Worm (Caenorhabditis elegans) whole organism, L4/young adult: Measurements from ENCODE around the gene C35D10.12.

Experiments
- dao-5 ChIP-seq: sonication (generic microtip); optimal IDR thresholded peaks from 2 replicates; lab custom pipeline; 2016; ENCODE audit warnings: missing genotype, missing genetic modification characterization, moderate library complexity, missing compliant biosample characterization
- him-1 ChIP-seq: sonication (generic microtip); optimal IDR thresholded peaks from 2 replicates; lab custom pipeline; 2016; ENCODE audit warnings: missing genotype, missing genetic modification reagents, missing genetic modification characterization, missing compliant biosample characterization

ce11 chrIII:4881955-4882354 is 7.4 kb upstream of the C35D10.12 start:
- TF ChIP-seq him-1 (tag; lab: Kevin White, UChicago) = no peak
- TF ChIP-seq dao-5 (tag; lab: Kevin White, UChicago) = no peak
